Fruit fly (Drosophila melanogaster) whole organism, prepupa: Measurements from ENCODE around the gene CG14054.
A peak's percentile ranks its signal among the peaks of the same experiment; 100 is the strongest.

ENCODE experiments used
- Blimp-1 ChIP-seq: fragments of 200-800 bp; sonication (Bioruptor generic); optimal IDR thresholded peaks from 3 replicates; lab custom pipeline; 2017; ENCODE audit warnings: missing biosample characterization, missing genetic modification characterization, mild to moderate bottlenecking, moderate library complexity, missing genetic modification reagents
- CG10631 ChIP-seq: fragments of 200-800 bp; sonication (Bioruptor generic); optimal IDR thresholded peaks from 2 replicates; lab custom pipeline; 2016; ENCODE audit warnings: missing biosample characterization, missing genetic modification characterization
- CG10669 ChIP-seq: fragments of 200-800 bp; sonication (Bioruptor generic); optimal IDR thresholded peaks from 3 replicates; lab custom pipeline; 2018; ENCODE audit warnings: missing biosample characterization, mild to moderate bottlenecking, missing genetic modification characterization, moderate library complexity
- CG11294 ChIP-seq: fragments of 200-800 bp; sonication (Bioruptor generic); IDR thresholded peaks from 2 replicates; pipeline ENCODE4 v1.3.6; 2022; ENCODE audit warnings: missing biosample characterization, missing genetic modification characterization
- CG11762 ChIP-seq: fragments of 200-800 bp; sonication (Bioruptor generic); optimal IDR thresholded peaks from 3 replicates; lab custom pipeline; 2016; ENCODE audit warnings: missing biosample characterization, missing genetic modification characterization; ENCODE audit not compliant: insufficient read depth
- CG11902 ChIP-seq: fragments of 200-800 bp; sonication (Bioruptor generic); optimal IDR thresholded peaks from 3 replicates; lab custom pipeline; 2016; ENCODE audit warnings: missing biosample characterization, missing genetic modification characterization
- CG15336 ChIP-seq: fragments of 200-800 bp; sonication (Bioruptor generic); IDR thresholded peaks from 2 replicates; pipeline ENCODE4 v1.3.6; 2022; ENCODE audit warnings: missing biosample characterization, missing genetic modification characterization
- CG1621 ChIP-seq: fragments of 200-800 bp; sonication (Bioruptor generic); optimal IDR thresholded peaks from 3 replicates; lab custom pipeline; 2018; ENCODE audit warnings: missing biosample characterization, mild to moderate bottlenecking, missing genetic modification characterization
- CG3032 ChIP-seq: fragments of 200-800 bp; optimal IDR thresholded peaks from 2 replicates; lab custom pipeline; 2019; ENCODE audit warnings: missing biosample characterization, mild to moderate bottlenecking, missing genetic modification characterization, moderate library complexity
- CG31627 ChIP-seq: fragments of 200-800 bp; sonication (Bioruptor generic); optimal IDR thresholded peaks from 3 replicates; lab custom pipeline; 2016; ENCODE audit warnings: missing biosample characterization, missing genetic modification characterization
- CG32006 ChIP-seq: fragments of 200-800 bp; sonication (Bioruptor generic); optimal IDR thresholded peaks from 3 replicates; lab custom pipeline; 2017; ENCODE audit warnings: missing biosample characterization, mild to moderate bottlenecking, missing genetic modification characterization
- CG34406 ChIP-seq: fragments of 200-800 bp; sonication (Bioruptor generic); optimal IDR thresholded peaks from 3 replicates; lab custom pipeline; 2016; ENCODE audit warnings: missing biosample characterization, missing genetic modification characterization
- CG3919 ChIP-seq: fragments of 200-800 bp; sonication (Bioruptor generic); optimal IDR thresholded peaks from 3 replicates; lab custom pipeline; 2016; ENCODE audit warnings: missing biosample characterization, missing genetic modification characterization
- CG4318 ChIP-seq: fragments of 200-800 bp; sonication (Bioruptor generic); optimal IDR thresholded peaks from 3 replicates; lab custom pipeline; 2017; ENCODE audit warnings: missing biosample characterization, mild to moderate bottlenecking, missing genetic modification characterization
- CG6163 ChIP-seq: fragments of 200-800 bp; sonication (Bioruptor generic); IDR thresholded peaks from 3 replicates; pipeline ENCODE4 v1.3.6; 2022; ENCODE audit warnings: missing biosample characterization, missing genetic modification characterization
- CG6276 ChIP-seq: fragments of 200-800 bp; sonication (Bioruptor generic); optimal IDR thresholded peaks from 2 replicates; lab custom pipeline; 2017; ENCODE audit warnings: missing biosample characterization, mild to moderate bottlenecking, missing genetic modification characterization
- CG6792 ChIP-seq: fragments of 200-800 bp; sonication (Bioruptor generic); optimal IDR thresholded peaks from 3 replicates; lab custom pipeline; 2016; ENCODE audit warnings: missing biosample characterization, missing genetic modification characterization
- CG6808 ChIP-seq: fragments of 200-800 bp; sonication (Bioruptor generic); optimal IDR thresholded peaks from 3 replicates; lab custom pipeline; 2017; ENCODE audit warnings: missing biosample characterization, missing genetic modification characterization, mild to moderate bottlenecking, moderate library complexity, missing genetic modification reagents
- CG6854 ChIP-seq: fragments of 200-800 bp; sonication (Bioruptor generic); optimal IDR thresholded peaks from 2 replicates; lab custom pipeline; 2017; ENCODE audit warnings: missing biosample characterization, mild to moderate bottlenecking, missing genetic modification characterization
- CG7368 ChIP-seq: fragments of 200-800 bp; sonication (Bioruptor generic); optimal IDR thresholded peaks from 3 replicates; lab custom pipeline; 2016; ENCODE audit warnings: missing biosample characterization, missing genetic modification characterization
- CG8632 ChIP-seq: fragments of 200-800 bp; sonication (Bioruptor generic); optimal IDR thresholded peaks from 3 replicates; lab custom pipeline; 2016; ENCODE audit warnings: missing biosample characterization, missing genetic modification characterization
- Eip78C ChIP-seq: fragments of 200-800 bp; sonication (Bioruptor generic); peaks from one replicate; lab custom pipeline; 2016; ENCODE audit warnings: missing biosample characterization, missing genetic modification characterization
- Eip93F ChIP-seq: fragments of 200-800 bp; sonication (Bioruptor generic); optimal IDR thresholded peaks from 2 replicates; lab custom pipeline; 2016; ENCODE audit warnings: missing biosample characterization, mild to moderate bottlenecking, missing genetic modification characterization
- Ets21C ChIP-seq: fragments of 200-800 bp; sonication (Bioruptor generic); optimal IDR thresholded peaks from 3 replicates; lab custom pipeline; 2016; ENCODE audit warnings: missing biosample characterization, missing genetic modification characterization
- Ets96B ChIP-seq: fragments of 200-800 bp; optimal IDR thresholded peaks from 2 replicates; lab custom pipeline; 2019; ENCODE audit warnings: missing biosample characterization, mild to moderate bottlenecking, missing genetic modification characterization, moderate library complexity
- Gug ChIP-seq: fragments of 200-800 bp; sonication (Bioruptor generic); IDR thresholded peaks from 2 replicates; pipeline ENCODE4 v1.3.6; 2022; ENCODE audit warnings: missing biosample characterization, missing genetic modification characterization
- Hr38 ChIP-seq: sonication (Bioruptor generic); optimal IDR thresholded peaks from 2 replicates; lab custom pipeline; 2016; ENCODE audit warnings: missing biosample characterization, missing genetic modification characterization
- Hr39 ChIP-seq: fragments of 200-800 bp; sonication (Bioruptor generic); optimal IDR thresholded peaks from 2 replicates; lab custom pipeline; 2016; ENCODE audit warnings: missing biosample characterization, missing genetic modification characterization
- Lpt ChIP-seq: fragments of 200-800 bp; sonication (Bioruptor generic); optimal IDR thresholded peaks from 3 replicates; lab custom pipeline; 2016; ENCODE audit warnings: missing biosample characterization, missing genetic modification characterization
- Met ChIP-seq: fragments of 200-800 bp; sonication (Bioruptor generic); optimal IDR thresholded peaks from 3 replicates; lab custom pipeline; 2016; ENCODE audit warnings: missing biosample characterization, missing genetic modification characterization
- OdsH ChIP-seq: fragments of 200-800 bp; sonication (Bioruptor generic); optimal IDR thresholded peaks from 3 replicates; lab custom pipeline; 2016; ENCODE audit warnings: missing biosample characterization, missing genetic modification characterization
- Sox102F ChIP-seq: fragments of 200-800 bp; sonication (Bioruptor generic); optimal IDR thresholded peaks from 2 replicates; lab custom pipeline; 2016; ENCODE audit warnings: missing biosample characterization, mild to moderate bottlenecking, missing genetic modification characterization
- Sox14 ChIP-seq: fragments of 200-800 bp; sonication (Bioruptor generic); optimal IDR thresholded peaks from 3 replicates; lab custom pipeline; 2016; ENCODE audit warnings: missing biosample characterization, missing genetic modification characterization
- achi ChIP-seq: fragments of 200-800 bp; sonication (Bioruptor generic); optimal IDR thresholded peaks from 3 replicates; lab custom pipeline; 2016; ENCODE audit warnings: missing biosample characterization, missing genetic modification characterization
- acj6 ChIP-seq: fragments of 200-800 bp; sonication (Bioruptor generic); optimal IDR thresholded peaks from 3 replicates; lab custom pipeline; 2016; ENCODE audit warnings: missing biosample characterization, missing genetic modification characterization
- cyc ChIP-seq: fragments of 200-800 bp; sonication (Bioruptor generic); optimal IDR thresholded peaks from 3 replicates; lab custom pipeline; 2016; ENCODE audit warnings: missing biosample characterization, missing genetic modification characterization
- dac ChIP-seq: fragments of 200-800 bp; sonication (Bioruptor generic); optimal IDR thresholded peaks from 2 replicates; lab custom pipeline; 2017; ENCODE audit warnings: missing biosample characterization, mild to moderate bottlenecking, missing genetic modification characterization
- dsx ChIP-seq: fragments of 200-800 bp; optimal IDR thresholded peaks from 3 replicates; lab custom pipeline; 2019; ENCODE audit warnings: missing biosample characterization, mild to moderate bottlenecking, missing genetic modification characterization, moderate library complexity; ENCODE audit not compliant: poor library complexity, severe bottlenecking
- eg ChIP-seq: fragments of 200-800 bp; sonication (Bioruptor generic); IDR thresholded peaks from 3 replicates; pipeline ENCODE4 v1.3.6; 2022; ENCODE audit warnings: missing biosample characterization, missing genetic modification characterization
- esn ChIP-seq: fragments of 200-800 bp; sonication (Bioruptor generic); optimal IDR thresholded peaks from 2 replicates; lab custom pipeline; 2016; ENCODE audit warnings: missing biosample characterization, mild to moderate bottlenecking, missing genetic modification characterization, moderate library complexity
- fd59A ChIP-seq: fragments of 200-800 bp; sonication (Bioruptor generic); optimal IDR thresholded peaks from 2 replicates; lab custom pipeline; 2017; ENCODE audit warnings: missing biosample characterization, mild to moderate bottlenecking, missing genetic modification characterization, missing genetic modification reagents
- fd85E ChIP-seq: fragments of 200-800 bp; sonication (Bioruptor generic); optimal IDR thresholded peaks from 3 replicates; lab custom pipeline; 2016; ENCODE audit warnings: missing biosample characterization, missing genetic modification characterization
- fkh ChIP-seq: fragments of 200-800 bp; sonication (Bioruptor generic); optimal IDR thresholded peaks from 3 replicates; lab custom pipeline; 2017; ENCODE audit warnings: missing biosample characterization, mild to moderate bottlenecking, missing genetic modification characterization, moderate library complexity
- net ChIP-seq: fragments of 200-800 bp; sonication (Bioruptor generic); optimal IDR thresholded peaks from 3 replicates; lab custom pipeline; 2016; ENCODE audit warnings: missing biosample characterization, missing genetic modification characterization
- pdm3 ChIP-seq: fragments of 200-800 bp; sonication (Bioruptor generic); optimal IDR thresholded peaks from 3 replicates; lab custom pipeline; 2016; ENCODE audit warnings: missing biosample characterization, missing genetic modification characterization
- salr ChIP-seq, 2 experiments: fragments of 200-800 bp; sonication (Bioruptor generic); optimal IDR thresholded peaks; 3 replicates each; lab custom pipeline; 2016 to 2018; ENCODE audit warnings: missing biosample characterization in 2 of 2, missing genetic modification characterization in 2 of 2, mild to moderate bottlenecking in 1 of 2
- ss ChIP-seq, 2 experiments: fragments of 200-800 bp; sonication (Bioruptor generic); optimal IDR thresholded peaks; 2 replicates in 1 of 2; 3 replicates in 1 of 2; lab custom pipeline; 2017 to 2018; ENCODE audit warnings: mild to moderate bottlenecking in 2 of 2, missing biosample characterization in 2 of 2, missing genetic modification characterization in 2 of 2, moderate library complexity in 1 of 2
- topi ChIP-seq: fragments of 200-800 bp; sonication (Bioruptor generic); optimal IDR thresholded peaks from 3 replicates; lab custom pipeline; 2016; ENCODE audit warnings: missing biosample characterization, missing genetic modification characterization

The CG14054 gene

DNA sequence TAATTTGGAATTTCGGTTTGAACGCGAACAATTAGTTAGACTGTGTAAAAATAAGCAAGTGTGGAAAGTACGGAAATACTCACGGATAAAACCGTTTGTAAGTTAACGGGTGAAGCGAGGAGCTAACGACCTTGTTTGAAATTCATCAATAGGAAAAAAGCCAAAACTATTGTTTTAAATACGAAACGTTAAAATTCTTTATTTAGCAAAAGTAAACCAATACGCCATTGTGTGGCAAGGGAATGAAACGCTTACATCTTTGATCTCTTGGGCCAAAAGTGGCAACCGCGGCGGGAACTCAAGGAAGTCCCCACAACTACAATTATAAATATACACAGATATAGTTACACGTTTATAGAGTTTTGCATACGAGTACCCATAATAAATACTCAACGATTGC lies at the start of gene CG14054:
CG14054 (minus strand) TSS at position 101 of the 400 bp plus-strand sequence.
- TF ChIP-seq esn (no peak), CG11762 (GFP tag; lab: Kevin White, UChicago) (no peak), CG1621 (no peak), CG6792 (GFP tag; lab: Kevin White, UChicago) (no peak), dsx (GFP tag; lab: Kevin White, UChicago) (no peak), fkh (GFP tag; lab: Kevin White, UChicago) (no peak), Sox102F (GFP tag; lab: Kevin White, UChicago) (no peak), Gug (no peak), CG3032 (tag; lab: Kevin White, UChicago) (no peak), CG8632 (no peak), Hr38 (GFP tag; lab: Kevin White, UChicago) (no peak), Eip78C (GFP tag; lab: Kevin White, UChicago) (no peak), Ets96B (no peak), fd59A (GFP tag; lab: Kevin White, UChicago) (no peak), pdm3 (GFP tag; lab: Kevin White, UChicago) (no peak), CG3919 (GFP tag; lab: Kevin White, UChicago) (no peak), CG34406 (no peak), CG7368 (GFP tag; lab: Kevin White, UChicago) (no peak)

DNA sequence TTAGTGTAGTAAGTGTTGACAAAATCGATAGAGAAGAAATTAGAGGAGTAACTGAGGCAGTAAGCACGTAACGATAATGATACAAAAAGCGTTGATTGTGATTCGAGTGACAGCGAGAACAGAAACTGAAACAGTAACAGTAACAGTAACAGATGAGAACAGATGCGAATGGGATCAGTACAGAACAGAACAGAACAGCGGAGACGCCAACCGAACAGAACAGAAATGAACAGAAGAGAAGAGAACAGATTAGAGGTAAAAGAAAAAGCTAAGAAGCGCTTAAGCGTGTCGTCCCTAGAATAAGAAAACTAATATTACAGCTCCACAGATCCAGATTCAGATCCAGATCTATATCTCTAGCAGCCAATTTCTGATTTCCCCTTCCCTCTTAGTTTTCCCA lies 46.5 kb upstream of the CG14054 start:
- no peak for TF ChIP-seq Blimp-1 (GFP tag; lab: Kevin White, UChicago)

DNA sequence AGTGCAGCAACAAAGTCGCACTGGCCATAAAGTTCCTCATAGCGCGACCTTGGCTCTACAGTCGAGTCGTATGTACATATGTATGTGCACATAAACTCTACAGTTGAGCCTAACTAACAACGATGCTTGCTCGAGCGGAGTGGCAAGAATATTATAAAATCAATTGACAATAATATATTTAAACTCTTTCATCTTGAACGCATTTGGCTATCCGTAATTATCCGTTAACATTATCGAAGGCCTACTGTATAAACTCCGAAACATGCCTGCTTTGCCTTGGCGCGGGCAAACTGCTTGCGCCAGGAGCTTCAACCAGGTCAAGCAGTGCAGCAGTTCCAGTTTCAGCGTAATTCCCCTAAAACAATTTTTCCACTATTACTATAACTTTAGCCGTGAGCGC lies 42.5 kb upstream of the CG14054 start:
- peak; percentile 64; the same call in 2 of the 3 replicates for TF ChIP-seq eg (GFP tag; lab: Robert Waterston, UW)
- TF ChIP-seq CG7368 (GFP tag; lab: Kevin White, UChicago): no peak
- peak; percentile 71 for TF ChIP-seq CG15336 (GFP tag; lab: Robert Waterston, UW)
- no peak for TF ChIP-seq CG3919 (GFP tag; lab: Kevin White, UChicago)
- no peak for TF ChIP-seq OdsH (GFP tag; lab: Kevin White, UChicago)
- no peak for TF ChIP-seq salr (GFP tag; optimal IDR thresholded peaks at IDR 0.05; lab: Kevin White, UChicago)
- TF ChIP-seq acj6 (GFP tag; lab: Kevin White, UChicago): peak; percentile 14
- no peak for TF ChIP-seq CG11762 (GFP tag; lab: Kevin White, UChicago)
- no peak for TF ChIP-seq CG4318 (GFP tag; lab: Kevin White, UChicago)
- no peak for TF ChIP-seq Met (GFP tag; lab: Kevin White, UChicago)
- TF ChIP-seq cyc (GFP tag; lab: Kevin White, UChicago): peak; percentile 9
- TF ChIP-seq dsx (GFP tag; lab: Kevin White, UChicago): no peak
- TF ChIP-seq dac (GFP tag; lab: Kevin White, UChicago): no peak
- TF ChIP-seq CG6808 (GFP tag; lab: Kevin White, UChicago): no peak
- TF ChIP-seq Blimp-1 (GFP tag; lab: Kevin White, UChicago): no peak
- TF ChIP-seq CG31627: no peak
- TF ChIP-seq Eip78C (GFP tag; lab: Kevin White, UChicago): peak; percentile 47
- no peak for TF ChIP-seq Eip93F
- TF ChIP-seq fd59A (GFP tag; lab: Kevin White, UChicago): no peak
- no peak for TF ChIP-seq CG6854 (GFP tag; lab: Kevin White, UChicago)
- no peak for TF ChIP-seq CG32006
- peak; percentile 74 for TF ChIP-seq CG11294 (GFP tag; lab: Robert Waterston, UW)
- no peak for TF ChIP-seq CG11902
- TF ChIP-seq Sox14 (GFP tag; lab: Kevin White, UChicago): no peak
- TF ChIP-seq Ets21C (GFP tag; lab: Kevin White, UChicago): no peak
- no peak for TF ChIP-seq Hr39 (GFP tag; lab: Kevin White, UChicago)
- no peak for TF ChIP-seq Lpt (GFP tag; lab: Kevin White, UChicago)
- no peak for TF ChIP-seq CG6276 (GFP tag; lab: Kevin White, UChicago)
- peak; percentile 75 for TF ChIP-seq CG6163 (GFP tag; lab: Robert Waterston, UW)
- no peak for TF ChIP-seq fd85E (GFP tag; lab: Kevin White, UChicago)
- TF ChIP-seq Sox102F (GFP tag; lab: Kevin White, UChicago): no peak
- TF ChIP-seq achi: no peak
- TF ChIP-seq CG10669: no peak
- no peak for TF ChIP-seq ss (GFP tag; optimal IDR thresholded peaks at IDR 0.05; lab: Kevin White, UChicago)
- no peak for TF ChIP-seq CG10631 (GFP tag; lab: Kevin White, UChicago)
- TF ChIP-seq Gug: peak; percentile 45
- peak; percentile 9 for TF ChIP-seq topi
- TF ChIP-seq Ets96B: no peak
- no peak for TF ChIP-seq net (GFP tag; lab: Kevin White, UChicago)
